Worm (Caenorhabditis elegans) whole organism, L3 larva: ENCODE measurements around the gene moc-5.

Experiments used
- ZK546.5 ChIP-seq: sonication (generic microtip); optimal IDR thresholded peaks from 2 replicates; lab custom pipeline; 2017; ENCODE audit warnings: missing biosample characterization, missing genetic modification characterization
- fos-1 ChIP-seq: fragments of 150-350 bp; optimal IDR thresholded peaks from 2 replicates; lab custom pipeline; 2014; ENCODE audit warnings: missing biosample characterization, missing genetic modification characterization

- TF ChIP-seq ZK546.5 (tag; lab: Kevin White, UChicago): no peak
- no peak for TF ChIP-seq fos-1
Measured at ce11 chrX:9560931-9561330, 4.8 kb downstream of the moc-5 start.
